Fruit fly (Drosophila melanogaster) whole organism, embryonic: ENCODE measurements around the gene Nagk.
A peak's percentile ranks its signal among the peaks of the same experiment; 100 is the strongest.

Source experiments
- CG10147 ChIP-seq: fragments of 200-800 bp; sonication (Bioruptor generic); optimal IDR thresholded peaks from 2 replicates; lab custom pipeline; 2019; ENCODE audit warnings: missing biosample characterization, mild to moderate bottlenecking, missing genetic modification characterization, moderate library complexity
- CG10209 ChIP-seq: fragments of 200-800 bp; sonication (Bioruptor generic); optimal IDR thresholded peaks from 3 replicates; lab custom pipeline; 2017; ENCODE audit warnings: missing biosample characterization, mild to moderate bottlenecking, missing genetic modification characterization, missing genetic modification reagents
- CG10274 ChIP-seq: fragments of 200-800 bp; sonication (Bioruptor generic); optimal IDR thresholded peaks from 3 replicates; lab custom pipeline; 2017; ENCODE audit warnings: missing biosample characterization, mild to moderate bottlenecking, missing genetic modification characterization
- CG11696 ChIP-seq: fragments of 200-800 bp; sonication (Bioruptor generic); IDR thresholded peaks from 2 replicates; pipeline ENCODE4 v1.3.6; 2022; ENCODE audit warnings: missing biosample characterization, missing genetic modification characterization
- CG12104 ChIP-seq: fragments of 200-800 bp; sonication (Bioruptor generic); optimal IDR thresholded peaks from 3 replicates; lab custom pipeline; 2016; ENCODE audit warnings: missing biosample characterization, missing genetic modification characterization
- CG12391 ChIP-seq: fragments of 200-800 bp; sonication (Bioruptor generic); optimal IDR thresholded peaks from 3 replicates; lab custom pipeline; 2018; ENCODE audit warnings: missing biosample characterization, mild to moderate bottlenecking, missing genetic modification characterization, moderate library complexity
- CG17359 ChIP-seq: fragments of 200-800 bp; sonication (Bioruptor generic); optimal IDR thresholded peaks from 3 replicates; lab custom pipeline; 2018; ENCODE audit warnings: missing biosample characterization, mild to moderate bottlenecking, missing genetic modification characterization, moderate library complexity
- CG17568 ChIP-seq: fragments of 200-800 bp; sonication (Bioruptor generic); optimal IDR thresholded peaks from 2 replicates; lab custom pipeline; 2018; ENCODE audit warnings: missing biosample characterization, mild to moderate bottlenecking, missing genetic modification characterization, moderate library complexity
- CG1832 ChIP-seq: fragments of 200-800 bp; sonication (Bioruptor generic); optimal IDR thresholded peaks from 2 replicates; lab custom pipeline; 2017; ENCODE audit warnings: missing biosample characterization, mild to moderate bottlenecking, missing genetic modification characterization, inconsistent platforms
- CG32532 ChIP-seq: fragments of 200-800 bp; sonication (Bioruptor generic); IDR thresholded peaks from 2 replicates; pipeline ENCODE4 v1.3.6; 2022; ENCODE audit warnings: missing biosample characterization, missing genetic modification characterization
- CG3407 ChIP-seq: fragments of 200-800 bp; sonication (Bioruptor generic); optimal IDR thresholded peaks from 2 replicates; lab custom pipeline; 2018; ENCODE audit warnings: missing biosample characterization, mild to moderate bottlenecking, missing genetic modification characterization
- CG4707 ChIP-seq: fragments of 200-800 bp; sonication (Bioruptor generic); optimal IDR thresholded peaks from 2 replicates; lab custom pipeline; 2018; ENCODE audit warnings: missing biosample characterization, mild to moderate bottlenecking, missing genetic modification characterization, moderate library complexity
- CG5245 ChIP-seq: fragments of 200-800 bp; sonication (Bioruptor generic); optimal IDR thresholded peaks from 3 replicates; lab custom pipeline; 2016; ENCODE audit warnings: missing biosample characterization, missing genetic modification characterization
- CG8765 ChIP-seq: fragments of 200-800 bp; sonication (Bioruptor generic); IDR thresholded peaks from 2 replicates; pipeline ENCODE4 v1.3.6; 2022; ENCODE audit warnings: missing biosample characterization, missing genetic modification characterization
- CkIIα-i1 ChIP-seq: fragments of 200-800 bp; sonication (Bioruptor generic); IDR thresholded peaks from 2 replicates; pipeline ENCODE4 v1.3.6; 2022; ENCODE audit warnings: missing biosample characterization, missing genetic modification characterization
- CoRest ChIP-seq: fragments of 200-800 bp; sonication (Bioruptor generic); optimal IDR thresholded peaks from 3 replicates; lab custom pipeline; 2018; ENCODE audit warnings: missing biosample characterization, mild to moderate bottlenecking, missing genetic modification characterization, moderate library complexity
- Ets65A ChIP-seq: fragments of 200-800 bp; sonication (Bioruptor generic); peaks from one replicate; lab custom pipeline; 2016; ENCODE audit warnings: missing biosample characterization, missing genetic modification characterization
- HHEX ChIP-seq: fragments of 200-800 bp; sonication (Bioruptor generic); optimal IDR thresholded peaks from 3 replicates; lab custom pipeline; 2017; ENCODE audit warnings: missing biosample characterization, mild to moderate bottlenecking, missing genetic modification characterization, missing genetic modification reagents
- HLH4C ChIP-seq: fragments of 200-800 bp; sonication (Bioruptor generic); IDR thresholded peaks from 3 replicates; pipeline ENCODE4 v1.3.6; 2022; ENCODE audit warnings: missing biosample characterization, missing genetic modification characterization; ENCODE audit not compliant: partially characterized antibody
- HmgZ ChIP-seq: fragments of 200-800 bp; sonication (Bioruptor generic); optimal IDR thresholded peaks from 2 replicates; lab custom pipeline; 2018; ENCODE audit warnings: missing biosample characterization, mild to moderate bottlenecking, missing genetic modification characterization
- Hr78 ChIP-seq, 2 experiments: fragments of 200-800 bp in 1 of 2; fragments of >200 bp in 1 of 2; sonication (Bioruptor generic) in 1 of 2; optimal IDR thresholded peaks; 2 replicates each; lab custom pipeline; 2017 to 2019; ENCODE audit warnings: missing biosample characterization in 2 of 2, missing genetic modification characterization in 2 of 2, mild to moderate bottlenecking in 1 of 2, moderate library complexity in 1 of 2
- Kr ChIP-seq: fragments of 200-800 bp; sonication (Bioruptor generic); optimal IDR thresholded peaks from 2 replicates; lab custom pipeline; 2017; ENCODE audit warnings: missing biosample characterization, mild to moderate bottlenecking, missing genetic modification characterization
- Med ChIP-seq: fragments of 200-800 bp; sonication (Bioruptor generic); peaks from one replicate; lab custom pipeline; 2016; ENCODE audit warnings: missing biosample characterization, missing genetic modification characterization, mild to moderate bottlenecking, inconsistent platforms, moderate library complexity
- Tbp ChIP-seq: fragments of >200 bp; optimal IDR thresholded peaks from 2 replicates; lab custom pipeline; 2018; ENCODE audit warnings: missing biosample characterization, missing genetic modification characterization
- ab ChIP-seq: fragments of 200-800 bp; sonication (Bioruptor generic); optimal IDR thresholded peaks from 2 replicates; lab custom pipeline; 2016; ENCODE audit warnings: missing biosample characterization, missing genetic modification characterization
- aop ChIP-seq: fragments of 200-800 bp; sonication (Bioruptor generic); IDR thresholded peaks from 2 replicates; pipeline ENCODE4 v1.3.6; 2022; ENCODE audit warnings: missing biosample characterization, missing genetic modification characterization
- bowl ChIP-seq: fragments of 200-800 bp; sonication (Bioruptor generic); IDR thresholded peaks from 2 replicates; pipeline ENCODE4 v1.3.6; 2022; ENCODE audit warnings: missing biosample characterization, missing genetic modification characterization
- cg ChIP-seq: fragments of 200-800 bp; sonication (Bioruptor generic); optimal IDR thresholded peaks from 3 replicates; lab custom pipeline; 2019; ENCODE audit warnings: missing biosample characterization, mild to moderate bottlenecking, missing genetic modification characterization, moderate library complexity
- ci ChIP-seq: fragments of 200-800 bp; sonication (Bioruptor generic); IDR thresholded peaks from 3 replicates; pipeline ENCODE4 v1.3.6; 2022; ENCODE audit warnings: missing biosample characterization, missing genetic modification characterization
- dpn ChIP-seq, 2 experiments: fragments of 200-800 bp; sonication (Bioruptor generic); optimal IDR thresholded peaks; 3 replicates each; lab custom pipeline; 2016; ENCODE audit warnings: missing biosample characterization in 2 of 2, missing genetic modification characterization in 2 of 2
- gro ChIP-seq: fragments of 200-800 bp; sonication (Bioruptor generic); optimal IDR thresholded peaks from 2 replicates; lab custom pipeline; 2016; ENCODE audit warnings: missing biosample characterization, missing genetic modification characterization
- hb ChIP-seq: fragments of 200-800 bp; sonication (Bioruptor generic); IDR thresholded peaks from 3 replicates; pipeline ENCODE4 v1.3.6; 2022; ENCODE audit warnings: missing biosample characterization, missing genetic modification characterization; ENCODE audit not compliant: partially characterized antibody
- ind ChIP-seq: fragments of 200-800 bp; sonication (Bioruptor generic); optimal IDR thresholded peaks from 3 replicates; lab custom pipeline; 2016; ENCODE audit warnings: missing biosample characterization, missing genetic modification characterization
- kah ChIP-seq: fragments of 200-800 bp; sonication (Bioruptor generic); optimal IDR thresholded peaks from 2 replicates; lab custom pipeline; 2018; ENCODE audit warnings: missing biosample characterization, mild to moderate bottlenecking, missing genetic modification characterization
- lbe ChIP-seq: fragments of 200-800 bp; sonication (Bioruptor generic); optimal IDR thresholded peaks from 2 replicates; lab custom pipeline; 2016; ENCODE audit warnings: missing biosample characterization, mild to moderate bottlenecking, missing genetic modification characterization
- sd ChIP-seq: fragments of 200-800 bp; sonication (Bioruptor generic); optimal IDR thresholded peaks from 3 replicates; lab custom pipeline; 2018; ENCODE audit warnings: missing biosample characterization, mild to moderate bottlenecking, missing genetic modification characterization, moderate library complexity
- sens ChIP-seq: fragments of 200-800 bp; sonication (Bioruptor generic); peaks from one replicate; lab custom pipeline; 2016; ENCODE audit warnings: missing biosample characterization, missing genetic modification characterization
- vvl ChIP-seq: fragments of 200-800 bp; sonication (Bioruptor generic); IDR thresholded peaks from 2 replicates; pipeline ENCODE4 v1.3.6; 2022; ENCODE audit warnings: missing biosample characterization, missing genetic modification characterization
- zen2 ChIP-seq: fragments of 200-800 bp; sonication (Bioruptor generic); IDR thresholded peaks from 3 replicates; pipeline ENCODE4 v1.3.6; 2022; ENCODE audit warnings: missing biosample characterization, missing genetic modification characterization; ENCODE audit not compliant: partially characterized antibody
- zf30C ChIP-seq: fragments of 200-800 bp; sonication (Bioruptor generic); optimal IDR thresholded peaks from 3 replicates; lab custom pipeline; 2018; ENCODE audit warnings: missing biosample characterization, mild to moderate bottlenecking, missing genetic modification characterization

Nagk gene

DNA sequence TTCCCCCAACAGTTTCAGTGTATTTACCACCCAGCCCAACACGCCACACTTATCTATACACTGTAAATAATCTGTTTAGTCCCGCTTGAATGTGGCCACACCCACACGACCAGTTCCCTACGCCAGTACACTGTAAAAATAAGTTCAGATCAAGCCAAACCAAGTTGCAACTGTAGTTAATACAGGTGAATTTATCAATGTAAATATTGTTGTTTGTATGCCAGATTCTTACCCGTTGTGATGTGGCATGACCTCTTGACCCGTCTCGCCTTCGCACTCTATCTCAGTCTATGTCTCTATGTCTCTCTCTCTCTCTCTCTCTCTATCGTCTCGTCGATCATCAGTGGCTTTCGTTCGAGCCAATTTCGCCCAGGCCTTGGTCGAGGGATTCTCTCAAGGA is 29.2 kb downstream of the Nagk start:
- TF ChIP-seq CG10274 (GFP tag; lab: Kevin White, UChicago) = no peak
- no peak for TF ChIP-seq CG5245 (GFP tag; lab: Kevin White, UChicago)
- peak in 1 of 2 experiments; percentile 96 for TF ChIP-seq Hr78 (GFP tag; optimal IDR thresholded peaks at IDR 0.05; lab: Kevin White, UChicago)
- no peak for TF ChIP-seq CG10209 (GFP tag; lab: Kevin White, UChicago)
- TF ChIP-seq CkIIα-i1 (GFP tag; lab: Robert Waterston, UW) = no peak
- no peak for TF ChIP-seq CG3407
- no peak for TF ChIP-seq hb (GFP tag; lab: Robert Waterston, UW)
- TF ChIP-seq Ets65A (GFP tag; lab: Kevin White, UChicago) = peak; percentile 66
- TF ChIP-seq lbe (GFP tag; lab: Kevin White, UChicago) = no peak
- no peak for TF ChIP-seq HHEX
- no peak for TF ChIP-seq HmgZ (tag; lab: Kevin White, UChicago)
- TF ChIP-seq CG11696 = no peak
- no peak for TF ChIP-seq ind (GFP tag; lab: Kevin White, UChicago)
- no peak for TF ChIP-seq aop (GFP tag; lab: Robert Waterston, UW)
- TF ChIP-seq CG1832 (GFP tag; lab: Kevin White, UChicago) = peak; percentile 22
- TF ChIP-seq Med (GFP tag; lab: Kevin White, UChicago) = peak; percentile 22
- no peak for TF ChIP-seq CG10147 (GFP tag; lab: Kevin White, UChicago)
- no peak for TF ChIP-seq bowl (GFP tag; lab: Robert Waterston, UW)
- no peak for TF ChIP-seq Tbp
- TF ChIP-seq CG12104 (GFP tag; lab: Kevin White, UChicago) = no peak
- peak; percentile 28 for TF ChIP-seq zf30C (GFP tag; lab: Kevin White, UChicago)
- no peak for TF ChIP-seq CG17568
- TF ChIP-seq zen2 (GFP tag; lab: Robert Waterston, UW) = no peak
- TF ChIP-seq CG17359 = no peak
- TF ChIP-seq CoRest (tag; lab: Kevin White, UChicago) = no peak
- TF ChIP-seq CG4707 (GFP tag; lab: Kevin White, UChicago) = no peak
- TF ChIP-seq gro = no peak
- TF ChIP-seq CG12391 = no peak
- TF ChIP-seq CG32532 (GFP tag; lab: Robert Waterston, UW) = no peak
- no peak for TF ChIP-seq HLH4C (GFP tag; lab: Robert Waterston, UW)
- TF ChIP-seq CG8765 = no peak

DNA sequence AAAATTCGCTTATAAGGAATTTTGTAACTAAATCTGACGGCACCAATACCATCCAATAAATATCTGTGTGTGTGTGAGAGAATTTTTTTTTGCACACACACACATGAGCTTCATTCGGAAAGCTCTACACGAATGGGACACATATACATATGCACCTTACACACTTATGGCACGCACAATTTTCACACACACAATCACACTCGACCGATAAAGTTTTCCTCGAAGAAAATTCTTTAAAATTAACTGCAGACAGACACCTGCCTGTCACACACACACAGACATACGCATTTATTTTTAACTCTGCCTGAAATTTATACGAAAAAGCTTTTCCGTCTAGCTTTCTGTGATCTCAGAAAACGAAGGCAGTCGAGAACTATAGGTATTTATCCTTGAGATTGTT is 32.4 kb downstream of the Nagk start:
- TF ChIP-seq Kr (GFP tag; lab: Kevin White, UChicago) (no peak), ab (GFP tag; lab: Kevin White, UChicago) (no peak), sens (GFP tag; lab: Kevin White, UChicago) (peak; percentile 23), cg (GFP tag; lab: Kevin White, UChicago) (peak; percentile 63), sd (tag; lab: Kevin White, UChicago) (peak; percentile 36), vvl (GFP tag; lab: Robert Waterston, UW) (0 out of 2 replicates have a peak, but pooled peaks have one; percentile 8), dpn (GFP tag; optimal IDR thresholded peaks at IDR 0.05; lab: Kevin White, UChicago) (peak in 1 of 2 experiments; percentile 17), kah (GFP tag; lab: Kevin White, UChicago) (peak; percentile 76), ci (0 out of 3 replicates have a peak, but pooled peaks have one; percentile 6)
